Worm (Caenorhabditis elegans) whole organism, L4/young adult: ENCODE data around the gene sld-5.

Experiments used
- W03F9.2 ChIP-seq: fragments of 150-350 bp; optimal IDR thresholded peaks from 2 replicates; lab custom pipeline; 2014; ENCODE audit warnings: missing biosample characterization, missing genetic modification characterization
- dao-5 ChIP-seq: sonication (generic microtip); optimal IDR thresholded peaks from 2 replicates; lab custom pipeline; 2016; ENCODE audit warnings: missing genotype, missing genetic modification characterization, moderate library complexity, missing compliant biosample characterization
- him-1 ChIP-seq: sonication (generic microtip); optimal IDR thresholded peaks from 2 replicates; lab custom pipeline; 2016; ENCODE audit warnings: missing genotype, missing genetic modification reagents, missing genetic modification characterization, missing compliant biosample characterization

DNA sequence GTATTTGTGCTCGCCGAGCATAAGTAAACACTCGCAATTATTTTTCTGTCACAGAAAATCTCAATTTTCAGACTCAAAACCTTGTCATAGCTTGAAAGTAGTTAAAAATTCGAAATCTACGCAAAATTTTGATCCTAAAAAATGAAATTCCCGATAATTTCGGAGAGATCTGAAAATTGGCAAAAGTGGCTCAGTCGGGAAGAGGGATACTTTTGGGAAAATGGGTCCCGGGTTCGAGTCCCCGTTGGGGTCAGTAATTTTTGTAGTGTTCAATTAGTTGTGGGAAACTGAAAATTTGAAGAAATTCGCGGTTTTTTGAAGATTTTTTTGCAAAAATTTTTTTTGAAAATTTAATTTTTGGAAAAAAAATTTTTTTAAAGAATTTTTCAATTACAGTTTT, 39.4 kb upstream of the sld-5 start:
- TF ChIP-seq him-1 (tag; lab: Kevin White, UChicago), result no peak
- no peak for TF ChIP-seq dao-5 (tag; lab: Kevin White, UChicago)
- TF ChIP-seq W03F9.2, result no peak
